Comparison of ENCODE assay signal across 4 worm cellular contexts in genomic region chrIII:8154423-8154822, ce11.
TF ChIP-seq lines count a peak whose summit lies in the region.

No protein-coding gene starts in this region.

TF ChIP-seq in whole organism, L2 larva, 48 proteins besides CTCF, POLR2A, EP300 and RAD21:
- TF ChIP-seq peb-1 (tag; optimal IDR thresholded peaks at IDR 0.05; lab: Kevin White, UChicago) (no peak), C34F6.9 (tag; optimal IDR thresholded peaks at IDR 0.05; lab: Kevin White, UChicago) (no peak), fos-1 (tag; optimal IDR thresholded peaks at IDR 0.05; lab: Kevin White, UChicago) (peak; percentile 16), lsy-2 (tag; optimal IDR thresholded peaks at IDR 0.05; lab: Kevin White, UChicago) (no peak), ceh-16 (tag; optimal IDR thresholded peaks at IDR 0.05; lab: Kevin White, UChicago) (no peak), Y55F3AM.14 (GFP tag; optimal IDR thresholded peaks at IDR 0.05; lab: Kevin White, UChicago) (no peak)
TF ChIP-seq in whole organism, L2 larva: peak in this region for 1.

TF ChIP-seq in whole organism, L3 larva, 47 proteins besides CTCF, POLR2A, EP300 and RAD21:
- TF ChIP-seq unc-39 (tag; optimal IDR thresholded peaks at IDR 0.05; lab: Kevin White, UChicago) = no peak
- TF ChIP-seq pha-4 (tag; optimal IDR thresholded peaks at IDR 0.05; lab: Kevin White, UChicago) = peak; percentile 6
- peak; percentile 55 for TF ChIP-seq elt-2 (tag; optimal IDR thresholded peaks at IDR 0.05; lab: Kevin White, UChicago)

TF ChIP-seq in whole organism, L4 larva, 104 proteins besides CTCF, POLR2A, EP300 and RAD21:
- TF ChIP-seq daf-16 (GFP tag; optimal IDR thresholded peaks at IDR 0.05; lab: Kevin White, UChicago) = no peak
- peak; percentile 51 for TF ChIP-seq daf-16 (tag; optimal IDR thresholded peaks at IDR 0.05; lab: Kevin White, UChicago)
- no peak for TF ChIP-seq hif-1 (tag; optimal IDR thresholded peaks at IDR 0.05; lab: Kevin White, UChicago)
- TF ChIP-seq dmd-6 (GFP tag; IDR thresholded peaks at IDR 0.05; lab: Robert Waterston, UW) = peak; percentile 11; the same call in 1 of the 2 replicates
- peak; percentile 88; the same call in 1 of the 2 replicates for TF ChIP-seq php-3 (GFP tag; IDR thresholded peaks at IDR 0.05; lab: Robert Waterston, UW)
- peak; percentile 29 for TF ChIP-seq hlh-11 (tag; optimal IDR thresholded peaks at IDR 0.05; lab: Kevin White, UChicago)
- TF ChIP-seq hlh-30 (tag; optimal IDR thresholded peaks at IDR 0.05; lab: Kevin White, UChicago; ENCODE audit: insufficient read depth) = peak; percentile 25
- no peak for TF ChIP-seq lin-38 (GFP tag; IDR thresholded peaks at IDR 0.05; lab: Robert Waterston, UW)
- peak; percentile 37 for TF ChIP-seq dve-1 (tag; optimal IDR thresholded peaks at IDR 0.05; lab: Kevin White, UChicago; ENCODE audit: insufficient read depth)
- TF ChIP-seq pqm-1 (tag; optimal IDR thresholded peaks at IDR 0.05; lab: Kevin White, UChicago) = peak; percentile 55
- TF ChIP-seq dpl-1 (GFP tag; optimal IDR thresholded peaks at IDR 0.05; lab: Kevin White, UChicago) = peak; percentile 22
- TF ChIP-seq snpc-1.2 (GFP tag; IDR thresholded peaks at IDR 0.05; lab: Robert Waterston, UW) = no peak

TF ChIP-seq in whole organism, young adult, 124 proteins besides CTCF, POLR2A, EP300 and RAD21:
- TF ChIP-seq ztf-25 (GFP tag; IDR thresholded peaks at IDR 0.05; lab: Robert Waterston, UW) (no peak), ceh-27 (GFP tag; optimal IDR thresholded peaks at IDR 0.05; lab: Kevin White, UChicago) (no peak), madf-6 (GFP tag; IDR thresholded peaks at IDR 0.05; lab: Robert Waterston, UW) (no peak), let-607 (tag; optimal IDR thresholded peaks at IDR 0.05; lab: Kevin White, UChicago) (peak in 1 of 2 experiments; percentile 17), sptf-2 (GFP tag; optimal IDR thresholded peaks at IDR 0.05; lab: Kevin White, UChicago) (no peak), Y53F4B.3 (GFP tag; IDR thresholded peaks at IDR 0.05; lab: Robert Waterston, UW) (no peak), Y79H2A.3 (GFP tag; conservative IDR thresholded peaks at IDR 0.05; lab: Robert Waterston, UW) (no peak), F37B4.10 (GFP tag; IDR thresholded peaks at IDR 0.05; lab: Robert Waterston, UW) (no peak), nhr-80 (tag; optimal IDR thresholded peaks at IDR 0.05; lab: Kevin White, UChicago) (peak; percentile 38), bed-2 (GFP tag; IDR thresholded peaks at IDR 0.05; lab: Robert Waterston, UW) (no peak)
